Worm (Caenorhabditis elegans): ENCODE measurements around the gene F16F9.3.

F16F9.3 gene

DNA sequence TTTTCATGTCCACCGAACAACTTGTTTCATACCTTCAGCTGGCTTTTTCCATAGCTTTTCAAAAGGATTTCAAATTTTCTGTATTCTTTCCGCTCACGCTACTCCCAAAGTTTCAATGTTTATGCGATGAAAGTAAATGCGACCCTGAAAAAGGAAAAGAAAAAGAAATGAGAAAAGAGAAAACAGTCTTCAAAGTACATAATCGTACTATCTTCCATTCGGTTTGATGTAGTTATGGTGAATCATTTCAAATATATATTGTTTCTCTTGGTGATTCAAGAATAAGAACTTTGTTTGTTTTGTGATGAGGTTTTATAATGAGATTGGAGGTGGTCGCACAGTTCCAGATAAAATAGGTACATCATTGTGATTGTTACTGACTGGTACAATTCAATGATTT is 18.7 kb upstream of the F16F9.3 start:
- no peak for TF ChIP-seq ctbp-1 (GFP tag; IDR thresholded peaks at IDR 0.05)
- peak; percentile 18 for TF ChIP-seq dve-1 (tag; optimal IDR thresholded peaks at IDR 0.05; ENCODE audit: insufficient read depth)
- TF ChIP-seq pqm-1 (tag; optimal IDR thresholded peaks at IDR 0.05) = no peak
- peak in 1 of 2 experiments; percentile 77 for TF ChIP-seq unc-62 (GFP tag; optimal IDR thresholded peaks at IDR 0.05 in 1 of 2)
- no peak for TF ChIP-seq unc-62 (tag; optimal IDR thresholded peaks at IDR 0.05)

DNA sequence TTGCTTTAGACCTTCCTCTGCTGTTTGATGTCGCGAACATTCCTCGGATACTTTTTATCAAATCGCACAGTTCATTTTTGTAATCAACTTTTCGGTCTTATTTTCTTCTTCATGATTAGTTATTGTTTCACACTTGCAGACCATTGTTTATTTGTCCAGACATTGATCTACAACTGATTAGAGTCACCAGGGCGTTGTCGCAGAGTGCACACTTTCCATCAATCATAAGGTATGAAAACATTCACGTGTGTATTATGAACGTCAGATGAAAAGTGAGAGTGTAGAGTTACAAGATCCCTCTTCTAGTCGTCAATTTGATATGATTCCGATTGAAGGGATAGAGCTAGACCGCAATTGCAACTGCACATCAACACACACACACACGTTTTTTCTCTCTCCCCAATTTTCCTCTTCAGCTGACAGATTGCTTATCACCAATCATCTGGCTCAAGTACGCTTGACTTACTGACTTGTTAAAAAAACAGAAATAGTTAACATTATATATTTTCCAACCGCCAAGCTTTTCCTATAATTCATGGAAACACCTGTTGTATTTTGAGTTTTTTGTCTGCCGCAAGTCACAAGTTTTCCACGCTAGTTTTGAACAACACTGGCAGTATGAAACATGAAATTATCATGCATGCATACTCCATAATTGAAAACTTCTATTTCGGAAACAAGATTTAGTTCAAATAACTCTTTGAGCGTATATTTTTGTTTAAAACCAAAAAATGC is 17.2 kb upstream of the F16F9.3 start:
- TF ChIP-seq mdl-1 (tag; optimal IDR thresholded peaks at IDR 0.05) (peak in 1 of 2 experiments; percentile 13), F44E2.7 (GFP tag; IDR thresholded peaks at IDR 0.05) (no peak), php-3 (GFP tag; IDR thresholded peaks at IDR 0.05) (0 out of 2 replicates have a peak, but pooled peaks have one; percentile 37), dmd-6 (GFP tag; IDR thresholded peaks at IDR 0.05) (peak; percentile 75), hlh-11 (tag; optimal IDR thresholded peaks at IDR 0.05) (peak; percentile 75), daf-16 (GFP tag; optimal IDR thresholded peaks at IDR 0.05) (peak in 1 of 2 experiments; percentile 69), daf-16 (tag; optimal IDR thresholded peaks at IDR 0.05) (peak; percentile 61), tra-1 (GFP tag; IDR thresholded peaks at IDR 0.05) (0 out of 2 replicates have a peak, but pooled peaks have one; percentile 40), nhr-48 (tag; optimal IDR thresholded peaks at IDR 0.05) (peak; percentile 45), aha-1 (tag) (peak; percentile 23), nhr-28 (tag; optimal IDR thresholded peaks at IDR 0.05) (peak; percentile 47), nhr-76 (tag; optimal IDR thresholded peaks at IDR 0.05) (no peak), daf-8 (GFP tag; IDR thresholded peaks at IDR 0.05) (no peak), dve-1 (tag; optimal IDR thresholded peaks at IDR 0.05; ENCODE audit: insufficient read depth) (peak; percentile 53), mxl-3 (GFP tag; optimal IDR thresholded peaks at IDR 0.05) (peak; percentile 14), hlh-30 (tag; optimal IDR thresholded peaks at IDR 0.05; ENCODE audit: insufficient read depth) (peak; percentile 72)

ce11 chrX:8444922-8445321 is 12.5 kb upstream of the F16F9.3 start:
- no peak for TF ChIP-seq tag-97 (GFP tag; IDR thresholded peaks at IDR 0.05)
- no peak for TF ChIP-seq ctbp-1 (GFP tag; IDR thresholded peaks at IDR 0.05)
- no peak for TF ChIP-seq spr-3 (GFP tag; optimal IDR thresholded peaks at IDR 0.05)
- TF ChIP-seq ceh-20 (GFP tag; IDR thresholded peaks at IDR 0.05) = no peak
- TF ChIP-seq unc-62 (GFP tag; optimal IDR thresholded peaks at IDR 0.05 in 1 of 2) = peak in 1 of 2 experiments; percentile 63
- TF ChIP-seq unc-62 (tag; optimal IDR thresholded peaks at IDR 0.05) = no peak
- no peak for TF ChIP-seq F44E2.7 (GFP tag; IDR thresholded peaks at IDR 0.05)

- no peak for TF ChIP-seq saeg-2 (GFP tag; IDR thresholded peaks at IDR 0.05)
- TF ChIP-seq unc-62 (GFP tag; optimal IDR thresholded peaks at IDR 0.05 in 1 of 2) = peak in 1 of 2 experiments; percentile 57
- TF ChIP-seq unc-62 (tag; optimal IDR thresholded peaks at IDR 0.05) = no peak
These were observed 11.3 kb upstream of the F16F9.3 start, which contains the start of gene F16F9.1 for ce11 chrX:8446108-8446507. Gene F16F9.1 (plus strand): TSS chrX:8446408.

DNA sequence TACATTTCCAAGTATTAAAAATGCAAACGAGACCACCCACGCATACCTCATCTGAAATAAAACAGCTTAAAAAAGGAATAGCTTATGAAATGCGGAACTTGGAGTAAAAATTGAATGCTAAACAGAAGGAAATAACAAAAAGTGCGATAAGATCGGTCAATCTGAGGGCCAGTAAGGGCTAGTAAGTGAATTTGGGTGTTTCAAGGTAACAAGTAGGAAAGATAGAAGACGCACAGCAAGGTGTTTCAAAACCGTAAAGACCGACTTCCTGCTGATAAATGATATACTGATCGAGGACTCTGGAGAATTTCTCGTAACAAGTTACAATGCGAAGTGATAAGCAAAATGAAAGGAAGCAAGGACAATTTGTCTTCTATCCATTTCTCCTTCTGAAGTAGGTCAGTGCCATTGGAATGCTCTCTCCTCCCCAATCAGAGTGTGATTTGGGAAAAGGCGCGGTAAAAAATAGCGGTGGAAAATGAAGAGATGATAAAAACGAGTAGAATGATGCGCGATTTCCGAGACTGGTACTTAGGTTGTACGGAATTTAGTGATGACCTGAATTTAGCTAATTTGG is 1.7 kb upstream of the F16F9.3 start, which contains the start of gene dpy-6:
Gene dpy-6, minus strand, starts transcription at position 51 of the 577 bp plus-strand sequence.
- no peak for TF ChIP-seq skn-1 (tag; optimal IDR thresholded peaks at IDR 0.05)
- TF ChIP-seq hmg-1.1 (GFP tag; IDR thresholded peaks at IDR 0.05) = no peak
- TF ChIP-seq lin-15B (tag; optimal IDR thresholded peaks at IDR 0.05) = no peak
- TF ChIP-seq unc-62 (GFP tag; optimal IDR thresholded peaks at IDR 0.05 in 1 of 2) = peak in 1 of 2 experiments; percentile 29
- TF ChIP-seq unc-62 (tag; optimal IDR thresholded peaks at IDR 0.05) = no peak
- peak; percentile 8 for TF ChIP-seq nhr-28 (tag; optimal IDR thresholded peaks at IDR 0.05)
- no peak for TF ChIP-seq duxl-1 (tag; optimal IDR thresholded peaks at IDR 0.05; ENCODE audit: poor library complexity)

DNA sequence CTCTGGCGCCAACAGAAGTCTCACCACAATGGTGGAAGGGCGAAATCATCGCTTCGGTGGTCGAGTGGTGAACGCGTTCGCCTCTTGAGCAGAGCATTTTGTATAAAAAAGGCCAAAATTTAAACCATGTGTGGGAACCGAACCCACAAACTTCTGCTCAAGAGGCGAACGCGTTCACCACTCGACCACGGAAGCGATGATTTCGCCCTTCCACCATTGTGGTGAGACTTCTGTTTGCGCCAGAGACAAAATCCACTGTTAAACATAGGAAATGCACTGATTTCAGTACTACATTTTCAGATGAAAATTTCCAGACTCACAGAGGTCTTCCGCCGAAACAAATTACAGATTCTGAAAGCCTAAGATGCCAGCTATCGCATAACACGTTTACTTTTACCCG is 1.5 kb downstream of the F16F9.3 start:
- peak; percentile 49; the same call in 1 of the 2 replicates for TF ChIP-seq snpc-1.2 (GFP tag; IDR thresholded peaks at IDR 0.05)
